Worm (Caenorhabditis elegans) whole organism, L1 larva: ENCODE measurements around the gene B0432.10.

Experiments
- alr-1 ChIP-seq: fragments of 200-800 bp; sonication (Bioruptor generic); optimal IDR thresholded peaks from 2 replicates; lab custom pipeline; 2018; ENCODE audit warnings: borderline replicate concordance, mild to moderate bottlenecking, missing genetic modification characterization, missing compliant biosample characterization
- elt-2 ChIP-seq: sonication (generic microtip); optimal IDR thresholded peaks from 2 replicates; lab custom pipeline; 2016; ENCODE audit warnings: missing genetic modification characterization, mild to moderate bottlenecking, inconsistent platforms, missing compliant biosample characterization, missing genetic modification reagents
- fkh-10 ChIP-seq: sonication (generic microtip); optimal IDR thresholded peaks from 2 replicates; lab custom pipeline; 2017; ENCODE audit warnings: missing biosample characterization, missing genetic modification reagents, missing genetic modification characterization
- jun-1 ChIP-seq: fragments of 150-350 bp; optimal IDR thresholded peaks from 2 replicates; lab custom pipeline; 2014; ENCODE audit warnings: missing biosample characterization, missing genetic modification reagents, missing genetic modification characterization
- lin-13 ChIP-seq: fragments of 150-350 bp; optimal IDR thresholded peaks from 2 replicates; lab custom pipeline; 2014; ENCODE audit warnings: missing biosample characterization, missing genetic modification reagents, missing genetic modification characterization
- nhr-19 ChIP-seq: fragments of 200-800 bp; sonication (Bioruptor generic); conservative IDR thresholded peaks from 2 replicates; pipeline ENCODE4 v1.3.6; 2022; ENCODE audit warnings: missing genetic modification characterization, missing compliant biosample characterization
- nhr-28 ChIP-seq: fragments of 150-350 bp; optimal IDR thresholded peaks from 2 replicates; lab custom pipeline; 2014; ENCODE audit warnings: missing biosample characterization, missing genetic modification characterization
- nhr-76 ChIP-seq: sonication (generic microtip); optimal IDR thresholded peaks from 2 replicates; lab custom pipeline; 2017; ENCODE audit warnings: missing biosample characterization, missing genetic modification characterization
- pag-3 ChIP-seq: sonication (generic microtip); optimal IDR thresholded peaks from 2 replicates; lab custom pipeline; 2017; ENCODE audit warnings: missing genetic modification characterization, mild to moderate bottlenecking, missing compliant biosample characterization, antibody characterized with exemption, borderline replicate concordance; ENCODE audit not compliant: insufficient read depth
- rnt-1 ChIP-seq: sonication (generic microtip); optimal IDR thresholded peaks from 2 replicates; lab custom pipeline; 2016; ENCODE audit warnings: mild to moderate bottlenecking, missing genetic modification characterization, moderate library complexity, missing compliant biosample characterization
- skn-1 ChIP-seq: fragments of 150-350 bp; optimal IDR thresholded peaks from 2 replicates; lab custom pipeline; 2014; ENCODE audit warnings: missing biosample characterization, missing genetic modification characterization
- snpc-4 ChIP-seq: fragments of 150-350 bp; optimal IDR thresholded peaks from 2 replicates; lab custom pipeline; 2014; ENCODE audit warnings: missing biosample characterization, missing genetic modification characterization
- unc-62 ChIP-seq: fragments of 150-350 bp; optimal IDR thresholded peaks from 2 replicates; lab custom pipeline; 2014; ENCODE audit warnings: missing biosample characterization, missing genetic modification reagents, missing genetic modification characterization
- ztf-11 ChIP-seq, 2 experiments: sonication (generic microtip); optimal IDR thresholded peaks; 2 replicates each; lab custom pipeline; 2016 to 2017; ENCODE audit warnings: missing genetic modification characterization in 2 of 2, missing biosample characterization in 1 of 2, missing compliant biosample characterization in 1 of 2

DNA sequence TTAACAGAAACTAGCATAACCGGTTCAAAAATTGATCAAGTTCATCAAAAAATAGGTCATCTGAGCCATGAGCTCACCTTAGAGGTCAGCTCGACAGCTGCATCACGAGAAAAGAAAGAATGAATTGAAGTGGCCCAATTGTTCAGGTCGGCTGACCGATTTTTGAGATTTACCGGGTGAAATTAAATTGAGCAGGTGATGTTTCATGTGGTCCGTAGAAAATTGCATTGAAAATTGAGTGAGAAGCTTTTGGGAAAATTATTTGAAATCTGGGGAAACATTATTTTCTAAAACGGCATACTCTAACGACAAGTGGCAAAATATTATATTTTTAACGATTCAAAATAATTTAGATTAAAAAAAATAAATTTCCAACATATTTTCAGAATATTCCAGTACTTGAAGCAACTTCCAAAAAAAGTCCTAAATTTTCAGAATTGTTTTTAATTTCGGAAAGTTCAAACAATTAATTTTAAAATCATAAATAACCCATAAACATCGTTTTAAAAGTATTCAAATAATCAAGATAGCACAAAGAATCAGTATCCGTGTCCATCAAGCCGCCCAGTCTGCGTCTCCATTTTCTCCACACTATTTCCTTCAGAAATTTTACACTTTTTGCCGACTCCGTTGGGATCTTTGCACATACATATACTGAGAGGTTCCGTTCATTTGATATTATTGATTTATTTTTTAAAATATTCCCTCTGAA is 39.7 kb upstream of the B0432.10 start, which contains the start of gene sgcb-1:
- TF ChIP-seq lin-13 = no peak
- no peak for TF ChIP-seq ztf-11 (tag; optimal IDR thresholded peaks at IDR 0.05; lab: Kevin White, UChicago)
- no peak for TF ChIP-seq pag-3 (tag; lab: Kevin White, UChicago)
- TF ChIP-seq snpc-4 (tag; lab: Kevin White, UChicago) = no peak
- no peak for TF ChIP-seq elt-2 (tag; lab: Kevin White, UChicago)
- no peak for TF ChIP-seq fkh-10 (GFP tag; lab: Kevin White, UChicago)
- no peak for TF ChIP-seq nhr-28
- peak; percentile 50 for TF ChIP-seq rnt-1 (tag; lab: Kevin White, UChicago)
- no peak for TF ChIP-seq jun-1
- TF ChIP-seq nhr-76 = no peak
- TF ChIP-seq nhr-19 = no peak
- no peak for TF ChIP-seq unc-62 (GFP tag; lab: Kevin White, UChicago)
- TF ChIP-seq skn-1 (tag; lab: Kevin White, UChicago) = no peak
- no peak for TF ChIP-seq alr-1
